Worm (Caenorhabditis elegans): ENCODE measurements around the gene ced-2.
"Not testable (repeated sequence)": the region's sequence is repeated elsewhere in the genome, so short reads cannot be mapped to it uniquely, and the experiment has no call there.

The ced-2 gene

ce11 chrIV:1600784-1601183, 3.7 kb downstream of the ced-2 start:
- TF ChIP-seq aly-1 (tag; optimal IDR thresholded peaks at IDR 0.05) (no peak), ama-1 (optimal IDR thresholded peaks at IDR 0.05) (no peak)

- no peak for TF ChIP-seq F13C5.2 (tag; optimal IDR thresholded peaks at IDR 0.05)
- TF ChIP-seq sea-1 (GFP tag; conservative IDR thresholded peaks at IDR 0.05) = no peak
- no peak for TF ChIP-seq tbx-11 (GFP tag; IDR thresholded peaks at IDR 0.05)
- TF ChIP-seq hnd-1 (tag; optimal IDR thresholded peaks at IDR 0.05) = no peak
- TF ChIP-seq ets-7 (tag; optimal IDR thresholded peaks at IDR 0.05) = no peak
- TF ChIP-seq pes-1 (GFP tag; IDR thresholded peaks at IDR 0.05) = no peak
- no peak for TF ChIP-seq tra-4 (tag; optimal IDR thresholded peaks at IDR 0.05)
- TF ChIP-seq aly-1 (tag; optimal IDR thresholded peaks at IDR 0.05) = no peak
- no peak for TF ChIP-seq ceh-13 (GFP tag; optimal IDR thresholded peaks at IDR 0.05)
- no peak for TF ChIP-seq hmg-4 (GFP tag; optimal IDR thresholded peaks at IDR 0.05)
- TF ChIP-seq hmbx-1 (tag; optimal IDR thresholded peaks at IDR 0.05) = no peak
- no peak for TF ChIP-seq ceh-36 (tag; optimal IDR thresholded peaks at IDR 0.05)
- TF ChIP-seq B0310.2 (tag; optimal IDR thresholded peaks at IDR 0.05) = no peak
- no peak for TF ChIP-seq scrt-1 (GFP tag; IDR thresholded peaks at IDR 0.05)
- no peak for TF ChIP-seq ama-1 (optimal IDR thresholded peaks at IDR 0.05)
- no peak for TF ChIP-seq flt-1 (GFP tag; IDR thresholded peaks at IDR 0.05)
- no peak for TF ChIP-seq tbx-37 (GFP tag; conservative IDR thresholded peaks at IDR 0.05)
Observed at ce11 chrIV:1601357-1601756, 4.2 kb downstream of the ced-2 start, which contains the start of gene set-23. Gene set-23 (plus strand): TSS chrIV:1601657.

ce11 chrIV:1602936-1603457, 5.9 kb downstream of the ced-2 start:
- TF ChIP-seq ceh-13 (GFP tag; optimal IDR thresholded peaks at IDR 0.05) (no peak), scrt-1 (GFP tag; IDR thresholded peaks at IDR 0.05) (no peak), pes-1 (GFP tag; IDR thresholded peaks at IDR 0.05) (no peak), B0310.2 (tag; optimal IDR thresholded peaks at IDR 0.05) (no peak), hmg-4 (GFP tag; optimal IDR thresholded peaks at IDR 0.05) (no peak), sea-1 (GFP tag; conservative IDR thresholded peaks at IDR 0.05) (no peak), hnd-1 (tag; optimal IDR thresholded peaks at IDR 0.05) (no peak), F13C5.2 (tag; optimal IDR thresholded peaks at IDR 0.05) (no peak), flt-1 (GFP tag; IDR thresholded peaks at IDR 0.05) (no peak), aly-1 (tag; optimal IDR thresholded peaks at IDR 0.05) (no peak)

ce11 chrIV:1605276-1605762, 8.2 kb downstream of the ced-2 start, which contains the start of gene Y41D4B.11:
Gene Y41D4B.11 (plus strand): TSS chrIV:1605712.
- TF ChIP-seq F13C5.2 (tag; optimal IDR thresholded peaks at IDR 0.05) = no peak
- no peak for TF ChIP-seq hnd-1 (tag; optimal IDR thresholded peaks at IDR 0.05)
- no peak for TF ChIP-seq ceh-36 (tag; optimal IDR thresholded peaks at IDR 0.05)
- no peak for TF ChIP-seq scrt-1 (GFP tag; IDR thresholded peaks at IDR 0.05)

- not testable (repeated sequence) for TF ChIP-seq scrt-1 (GFP tag; IDR thresholded peaks at IDR 0.05); tbx-37 (GFP tag; conservative IDR thresholded peaks at IDR 0.05); tra-4 (tag; optimal IDR thresholded peaks at IDR 0.05)
Observed at ce11 chrIV:1609973-1610372, 12.9 kb downstream of the ced-2 start, which contains the start of gene dsl-3. Gene dsl-3 (plus strand): TSS chrIV:1610273.

- TF ChIP-seq ama-1 (optimal IDR thresholded peaks at IDR 0.05) (no peak), hmbx-1 (tag; optimal IDR thresholded peaks at IDR 0.05) (no peak)
Observed at ce11 chrIV:1613592-1613991, 16.5 kb downstream of the ced-2 start, which contains the start of gene nhr-122. Gene nhr-122 (plus strand): TSS chrIV:1613892.

ce11 chrIV:1619519-1620311, 22.6 kb downstream of the ced-2 start, which contains the start of gene nhr-92:
Gene nhr-92 (plus strand): TSS chrIV:1620094.
- no peak for TF ChIP-seq ceh-13 (GFP tag; optimal IDR thresholded peaks at IDR 0.05)

- TF ChIP-seq scrt-1 (GFP tag; IDR thresholded peaks at IDR 0.05) (no peak), ama-1 (optimal IDR thresholded peaks at IDR 0.05) (no peak), flt-1 (GFP tag; IDR thresholded peaks at IDR 0.05) (no peak), hmbx-1 (tag; optimal IDR thresholded peaks at IDR 0.05) (no peak), tbx-11 (GFP tag; IDR thresholded peaks at IDR 0.05) (no peak), B0310.2 (tag; optimal IDR thresholded peaks at IDR 0.05) (no peak), tbx-37 (GFP tag; conservative IDR thresholded peaks at IDR 0.05) (no peak), ceh-13 (GFP tag; optimal IDR thresholded peaks at IDR 0.05) (no peak), F13C5.2 (tag; optimal IDR thresholded peaks at IDR 0.05) (no peak), hnd-1 (tag; optimal IDR thresholded peaks at IDR 0.05) (no peak), pes-1 (GFP tag; IDR thresholded peaks at IDR 0.05) (no peak), ceh-36 (tag; optimal IDR thresholded peaks at IDR 0.05) (no peak), tra-4 (tag; optimal IDR thresholded peaks at IDR 0.05) (no peak), hmg-4 (GFP tag; optimal IDR thresholded peaks at IDR 0.05) (no peak)
Observed at ce11 chrIV:1623712-1624111, 26.6 kb downstream of the ced-2 start, which contains the start of gene nhr-87. Gene nhr-87 (plus strand): TSS chrIV:1624029.
